Worm (Caenorhabditis elegans) whole organism, young adult: Measurements from ENCODE around the gene klp-18.

Source experiments
- B0261.1 ChIP-seq: sonication (generic microtip); optimal IDR thresholded peaks from 2 replicates; lab custom pipeline; 2016; ENCODE audit warnings: mild to moderate bottlenecking, missing genetic modification characterization, moderate library complexity, missing compliant biosample characterization
- C17E4.6 ChIP-seq: fragments of 200-800 bp; sonication (Bioruptor generic); IDR thresholded peaks from 2 replicates; pipeline ENCODE4 v1.3.6; 2022; ENCODE audit warnings: missing genetic modification reagents, missing genetic modification characterization, missing compliant biosample characterization
- D2030.7 ChIP-seq: fragments of 200-800 bp; sonication (Bioruptor generic); IDR thresholded peaks from 2 replicates; pipeline ENCODE4 v1.3.6; 2022; ENCODE audit warnings: missing genetic modification reagents, missing genetic modification characterization, missing compliant biosample characterization
- K11D2.4 ChIP-seq: fragments of 200-800 bp; sonication (Bioruptor generic); IDR thresholded peaks from 2 replicates; pipeline ENCODE4 v1.3.6; 2022; ENCODE audit warnings: missing genetic modification reagents, missing genetic modification characterization, missing compliant biosample characterization
- Y56A3A.18 ChIP-seq: fragments of 200-800 bp; sonication (Bioruptor generic); IDR thresholded peaks from 2 replicates; pipeline ENCODE4 v1.3.6; 2022; ENCODE audit warnings: missing genetic modification reagents, missing genetic modification characterization, missing compliant biosample characterization
- Y67H2A.10 ChIP-seq: fragments of 200-800 bp; sonication (Bioruptor generic); conservative IDR thresholded peaks from 2 replicates; pipeline ENCODE4 v1.3.6; 2022; ENCODE audit warnings: missing genetic modification reagents, missing genetic modification characterization, missing compliant biosample characterization
- Y95B8A.8 ChIP-seq: fragments of 200-800 bp; sonication (Bioruptor generic); IDR thresholded peaks from 2 replicates; pipeline ENCODE4 v1.3.6; 2022; ENCODE audit warnings: missing genetic modification reagents, missing genetic modification characterization, missing compliant biosample characterization
- ZK185.1 ChIP-seq: sonication (generic microtip); optimal IDR thresholded peaks from 2 replicates; lab custom pipeline; 2016; ENCODE audit warnings: mild to moderate bottlenecking, missing genetic modification characterization, missing compliant biosample characterization; ENCODE audit not compliant: poor library complexity, severe bottlenecking
- ama-1 ChIP-seq, 3 experiments: fragments of 150-350 bp in 1 of 3; sonication (generic microtip) in 2 of 3; optimal IDR thresholded peaks; 2 replicates each; lab custom pipeline; 2014 to 2018; ENCODE audit warnings: missing biosample characterization in 2 of 3, missing genetic modification characterization in 2 of 3, missing genetic modification reagents in 2 of 3
- aptf-2 ChIP-seq: fragments of 200-800 bp; sonication (Bioruptor generic); conservative IDR thresholded peaks from 2 replicates; pipeline ENCODE4 v1.3.6; 2022; ENCODE audit warnings: missing genetic modification reagents, missing genetic modification characterization, missing compliant biosample characterization
- attf-3 ChIP-seq: fragments of 200-800 bp; sonication (Bioruptor generic); conservative IDR thresholded peaks from 2 replicates; pipeline ENCODE4 v1.3.6; 2022; ENCODE audit warnings: missing genetic modification reagents, missing genetic modification characterization, missing compliant biosample characterization
- attf-6 ChIP-seq: fragments of 200-800 bp; sonication (Bioruptor generic); IDR thresholded peaks from 2 replicates; pipeline ENCODE4 v1.3.6; 2022; ENCODE audit warnings: missing genetic modification reagents, missing genetic modification characterization, missing compliant biosample characterization
- bed-2 ChIP-seq: fragments of 200-800 bp; sonication (Bioruptor generic); IDR thresholded peaks from 2 replicates; pipeline ENCODE4 v1.3.6; 2022; ENCODE audit warnings: missing genetic modification reagents, missing genetic modification characterization, missing compliant biosample characterization
- cebp-1 ChIP-seq, 2 experiments: fragments of 200-800 bp in 1 of 2; sonication (Bioruptor generic) in 1 of 2; sonication (generic microtip) in 1 of 2; IDR thresholded peaks in 1 of 2; optimal IDR thresholded peaks in 1 of 2; 2 replicates each; pipeline versions ENCODE4 v1.3.6 to Lab custom; 2017 to 2022; ENCODE audit warnings: missing compliant biosample characterization in 2 of 2, missing genetic modification characterization in 2 of 2, mild to moderate bottlenecking in 1 of 2, missing genetic modification reagents in 1 of 2, moderate library complexity in 1 of 2
- cebp-2 ChIP-seq: fragments of 200-800 bp; sonication (Bioruptor generic); IDR thresholded peaks from 2 replicates; pipeline ENCODE4 v1.3.6; 2022; ENCODE audit warnings: missing genetic modification characterization, missing compliant biosample characterization
- ceh-100 ChIP-seq: fragments of 200-800 bp; sonication (Bioruptor generic); IDR thresholded peaks from 2 replicates; pipeline ENCODE4 v1.3.6; 2022; ENCODE audit warnings: missing genetic modification reagents, missing genetic modification characterization, missing compliant biosample characterization
- ceh-27 ChIP-seq: fragments of 200-800 bp; sonication (Bioruptor generic); optimal IDR thresholded peaks from 2 replicates; lab custom pipeline; 2018; ENCODE audit warnings: mild to moderate bottlenecking, missing genetic modification characterization, moderate library complexity, missing compliant biosample characterization
- egl-44 ChIP-seq: fragments of 200-800 bp; sonication (Bioruptor generic); IDR thresholded peaks from 2 replicates; pipeline ENCODE4 v1.3.6; 2022; ENCODE audit warnings: missing genetic modification reagents, missing genetic modification characterization, missing compliant biosample characterization
- fkh-3 ChIP-seq: sonication (generic microtip); optimal IDR thresholded peaks from 2 replicates; lab custom pipeline; 2016; ENCODE audit warnings: mild to moderate bottlenecking, missing genetic modification characterization, missing compliant biosample characterization
- him-1 ChIP-seq: sonication (generic microtip); optimal IDR thresholded peaks from 2 replicates; lab custom pipeline; 2016; ENCODE audit warnings: missing genotype, missing genetic modification reagents, missing genetic modification characterization, missing compliant biosample characterization
- hmg-20 ChIP-seq: fragments of 200-800 bp; sonication (Bioruptor generic); IDR thresholded peaks from 2 replicates; pipeline ENCODE4 v1.3.6; 2022; ENCODE audit warnings: missing genetic modification reagents, missing genetic modification characterization, missing compliant biosample characterization
- hrde-1 ChIP-seq: sonication (generic microtip); optimal IDR thresholded peaks from 2 replicates; lab custom pipeline; 2016; ENCODE audit warnings: missing genetic modification characterization, mild to moderate bottlenecking, missing compliant biosample characterization, moderate library complexity, missing genotype, missing genetic modification reagents, borderline replicate concordance
- lin-35 ChIP-seq, 3 experiments: fragments of 150-350 bp in 2 of 3; sonication (generic microtip) in 1 of 3; optimal IDR thresholded peaks; 2 replicates each; lab custom pipeline; 2014 to 2018; ENCODE audit warnings: missing biosample characterization in 3 of 3, missing genetic modification characterization in 3 of 3, missing genetic modification reagents in 3 of 3
- lin-40 ChIP-seq: sonication (generic microtip); optimal IDR thresholded peaks from 2 replicates; lab custom pipeline; 2016; ENCODE audit warnings: missing genetic modification characterization, mild to moderate bottlenecking, missing compliant biosample characterization, missing genotype, missing genetic modification reagents
- lsy-27 ChIP-seq: sonication (generic microtip); optimal IDR thresholded peaks from 2 replicates; lab custom pipeline; 2017; ENCODE audit warnings: missing genetic modification characterization, mild to moderate bottlenecking, missing compliant biosample characterization, antibody characterized with exemption, missing genotype, borderline replicate concordance; ENCODE audit not compliant: insufficient read depth
- madf-3 ChIP-seq: fragments of 200-800 bp; sonication (Bioruptor generic); IDR thresholded peaks from 2 replicates; pipeline ENCODE4 v1.3.6; 2022; ENCODE audit warnings: missing genetic modification reagents, missing genetic modification characterization, missing compliant biosample characterization
- madf-6 ChIP-seq: fragments of 200-800 bp; sonication (Bioruptor generic); IDR thresholded peaks from 2 replicates; pipeline ENCODE4 v1.3.6; 2022; ENCODE audit warnings: missing genetic modification reagents, missing genetic modification characterization, missing compliant biosample characterization
- madf-8 ChIP-seq: fragments of 200-800 bp; sonication (Bioruptor generic); conservative IDR thresholded peaks from 2 replicates; pipeline ENCODE4 v1.3.6; 2022; ENCODE audit warnings: missing genetic modification reagents, missing genetic modification characterization, missing compliant biosample characterization
- mel-28 ChIP-seq: sonication (generic microtip); optimal IDR thresholded peaks from 2 replicates; lab custom pipeline; 2016; ENCODE audit warnings: borderline replicate concordance, mild to moderate bottlenecking, missing genetic modification characterization, missing compliant biosample characterization
- nfyb-1 ChIP-seq: fragments of 200-800 bp; sonication (Bioruptor generic); IDR thresholded peaks from 2 replicates; pipeline ENCODE4 v1.3.6; 2022; ENCODE audit warnings: missing genetic modification reagents, missing genetic modification characterization, missing compliant biosample characterization
- nhr-179 ChIP-seq: sonication (generic microtip); optimal IDR thresholded peaks from 2 replicates; lab custom pipeline; 2016; ENCODE audit warnings: mild to moderate bottlenecking, missing genetic modification characterization, missing compliant biosample characterization
- nhr-90 ChIP-seq: sonication (generic microtip); optimal IDR thresholded peaks from 2 replicates; lab custom pipeline; 2016; ENCODE audit warnings: missing genotype, mild to moderate bottlenecking, missing genetic modification characterization, missing compliant biosample characterization
- pbrm-1 ChIP-seq: fragments of 200-800 bp; sonication (Bioruptor generic); IDR thresholded peaks from 2 replicates; pipeline ENCODE4 v1.3.6; 2022; ENCODE audit warnings: missing genetic modification reagents, missing genetic modification characterization, missing compliant biosample characterization
- pha-4 ChIP-seq: fragments of 150-350 bp; sonication (generic microtip); optimal IDR thresholded peaks from 2 replicates; lab custom pipeline; 2014; ENCODE audit warnings: missing biosample characterization, missing genetic modification reagents, missing genetic modification characterization
- sea-2 ChIP-seq: fragments of 200-800 bp; sonication (Bioruptor generic); IDR thresholded peaks from 2 replicates; pipeline ENCODE4 v1.3.6; 2022; ENCODE audit warnings: missing genetic modification characterization, missing compliant biosample characterization
- snpc-1.1 ChIP-seq: sonication (generic microtip); optimal IDR thresholded peaks from 2 replicates; lab custom pipeline; 2017; ENCODE audit warnings: missing genetic modification characterization, mild to moderate bottlenecking, missing compliant biosample characterization, antibody characterized with exemption, moderate library complexity, missing genotype, missing genetic modification reagents; ENCODE audit not compliant: insufficient read depth
- snpc-4 ChIP-seq, 5 experiments: fragments of 150-350 bp in 1 of 5; sonication (generic microtip) in 4 of 5; optimal IDR thresholded peaks; 2 replicates each; lab custom pipeline; 2014 to 2018; ENCODE audit warnings: missing genetic modification characterization in 5 of 5, missing biosample characterization in 3 of 5, antibody characterized with exemption in 2 of 5, mild to moderate bottlenecking in 2 of 5, missing compliant biosample characterization in 2 of 5, missing genotype in 2 of 5, moderate library complexity in 2 of 5, missing genetic modification reagents in 1 of 5
- tlf-1 ChIP-seq: fragments of 200-800 bp; sonication (Bioruptor generic); optimal IDR thresholded peaks from 2 replicates; lab custom pipeline; 2018; ENCODE audit warnings: mild to moderate bottlenecking, missing genetic modification characterization, missing compliant biosample characterization
- unc-130 ChIP-seq: sonication (generic microtip); optimal IDR thresholded peaks from 2 replicates; lab custom pipeline; 2016; ENCODE audit warnings: missing genetic modification reagents, missing genetic modification characterization, missing compliant biosample characterization
- xnd-1 ChIP-seq: sonication (generic microtip); optimal IDR thresholded peaks from 2 replicates; lab custom pipeline; 2016; ENCODE audit warnings: missing genotype, missing genetic modification reagents, missing genetic modification characterization, missing compliant biosample characterization
- zfh-2 ChIP-seq: fragments of 200-800 bp; sonication (Bioruptor generic); conservative IDR thresholded peaks from 2 replicates; pipeline ENCODE4 v1.3.6; 2022; ENCODE audit warnings: missing genetic modification reagents, missing genetic modification characterization, missing compliant biosample characterization
- ztf-26 ChIP-seq: sonication (generic microtip); optimal IDR thresholded peaks from 2 replicates; lab custom pipeline; 2017; ENCODE audit warnings: missing genetic modification characterization, missing compliant biosample characterization
- ztf-3 ChIP-seq: fragments of 200-800 bp; sonication (Bioruptor generic); optimal IDR thresholded peaks from 2 replicates; lab custom pipeline; 2018; ENCODE audit warnings: mild to moderate bottlenecking, missing genetic modification characterization, missing compliant biosample characterization
- ztf-6 ChIP-seq: fragments of 200-800 bp; sonication (Bioruptor generic); IDR thresholded peaks from 2 replicates; pipeline ENCODE4 v1.3.6; 2022; ENCODE audit warnings: missing genetic modification reagents, missing genetic modification characterization, missing compliant biosample characterization

The klp-18 gene

ce11 chrIV:7039476-7040261 lies at the start of gene klp-18, which contains the start of gene cogc-2:
TSS of gene klp-18 (plus strand) at chrIV:7040211.
TSS of gene cogc-2 (minus strand) at chrIV:7039580.
- TF ChIP-seq madf-8, result peak; percentile 100
- peak; percentile 26; the same call in 1 of the 2 replicates for TF ChIP-seq hmg-20 (GFP tag; lab: Robert Waterston, UW)
- TF ChIP-seq cebp-1 (GFP tag; IDR thresholded peaks at IDR 0.05; lab: Robert Waterston, UW), result peak; percentile 91
- TF ChIP-seq cebp-1 (tag; optimal IDR thresholded peaks at IDR 0.05; lab: Kevin White, UChicago), result peak; percentile 98
- no peak for TF ChIP-seq zfh-2 (GFP tag; lab: Robert Waterston, UW)
- TF ChIP-seq Y95B8A.8 (GFP tag; lab: Robert Waterston, UW), result peak; percentile 90
- TF ChIP-seq ama-1 (optimal IDR thresholded peaks at IDR 0.05; lab: Kevin White, UChicago), result no peak
- no peak for TF ChIP-seq ama-1 (GFP tag; optimal IDR thresholded peaks at IDR 0.05; lab: Kevin White, UChicago)
- no peak for TF ChIP-seq Y67H2A.10 (GFP tag; lab: Robert Waterston, UW)
- 0 out of 2 replicates have a peak, but pooled peaks have one; percentile 32 for TF ChIP-seq attf-3 (GFP tag; lab: Robert Waterston, UW)
- TF ChIP-seq ceh-27 (GFP tag; lab: Kevin White, UChicago), result peak; percentile 52
- TF ChIP-seq him-1 (tag; lab: Kevin White, UChicago), result peak; percentile 64
- TF ChIP-seq lsy-27 (tag; lab: Kevin White, UChicago), result no peak
- no peak for TF ChIP-seq fkh-3 (tag; lab: Kevin White, UChicago)
- peak; percentile 94 for TF ChIP-seq madf-3
- TF ChIP-seq snpc-4 (GFP tag; optimal IDR thresholded peaks at IDR 0.05; lab: Kevin White, UChicago), result peak; percentile 57
- peak; percentile 2 to 89 (median 82) for TF ChIP-seq snpc-4 (tag; optimal IDR thresholded peaks at IDR 0.05; lab: Kevin White, UChicago)
- TF ChIP-seq ztf-3 (GFP tag; lab: Kevin White, UChicago), result no peak
- no peak for TF ChIP-seq cebp-2 (GFP tag; lab: Robert Waterston, UW)
- peak; percentile 22 for TF ChIP-seq snpc-1.1 (tag; lab: Kevin White, UChicago)
- TF ChIP-seq nhr-90 (tag; lab: Kevin White, UChicago), result no peak
- peak; percentile 72 for TF ChIP-seq ZK185.1 (tag; lab: Kevin White, UChicago)
- peak; percentile 87 for TF ChIP-seq attf-6 (GFP tag; lab: Robert Waterston, UW)
- no peak for TF ChIP-seq ztf-6 (GFP tag; lab: Robert Waterston, UW)
- TF ChIP-seq nhr-179 (tag; lab: Kevin White, UChicago), result no peak
- TF ChIP-seq nfyb-1 (GFP tag; lab: Robert Waterston, UW), result peak; percentile 57; the same call in 1 of the 2 replicates
- TF ChIP-seq mel-28 (tag; lab: Kevin White, UChicago), result no peak
- peak; percentile 82 for TF ChIP-seq hrde-1 (tag; lab: Kevin White, UChicago)
- TF ChIP-seq B0261.1 (tag; lab: Kevin White, UChicago), result no peak
- peak; percentile 100 for TF ChIP-seq xnd-1
- no peak for TF ChIP-seq bed-2
- no peak for TF ChIP-seq Y56A3A.18 (GFP tag; lab: Robert Waterston, UW)
- TF ChIP-seq unc-130 (GFP tag; lab: Kevin White, UChicago), result peak; percentile 85
- TF ChIP-seq aptf-2 (GFP tag; lab: Robert Waterston, UW), result no peak
- TF ChIP-seq pha-4, result peak; percentile 67
- peak; percentile 49; the same call in 1 of the 2 replicates for TF ChIP-seq K11D2.4 (GFP tag; lab: Robert Waterston, UW)
- TF ChIP-seq egl-44 (GFP tag; lab: Robert Waterston, UW), result no peak
- peak; percentile 62 for TF ChIP-seq lin-40 (tag; lab: Kevin White, UChicago)
- TF ChIP-seq pbrm-1 (GFP tag; lab: Robert Waterston, UW), result peak; percentile 58; the same call in 1 of the 2 replicates
- TF ChIP-seq lin-35 (GFP tag; optimal IDR thresholded peaks at IDR 0.05; lab: Kevin White, UChicago), result peak in 2 of 3 experiments; percentile 71 to 84
- TF ChIP-seq tlf-1 (GFP tag; lab: Kevin White, UChicago), result peak; percentile 94
- peak; percentile 62 for TF ChIP-seq ceh-100 (GFP tag; lab: Robert Waterston, UW)
- peak; percentile 68 for TF ChIP-seq C17E4.6 (GFP tag; lab: Robert Waterston, UW)
- peak; percentile 100 for TF ChIP-seq madf-6
- TF ChIP-seq D2030.7 (GFP tag; lab: Robert Waterston, UW), result peak; percentile 98
- TF ChIP-seq ztf-26 (tag; lab: Kevin White, UChicago), result no peak
- TF ChIP-seq sea-2 (GFP tag; lab: Robert Waterston, UW), result no peak
